Worm (Caenorhabditis elegans): ENCODE results near the gene T22F3.10.

T22F3.10 gene

DNA sequence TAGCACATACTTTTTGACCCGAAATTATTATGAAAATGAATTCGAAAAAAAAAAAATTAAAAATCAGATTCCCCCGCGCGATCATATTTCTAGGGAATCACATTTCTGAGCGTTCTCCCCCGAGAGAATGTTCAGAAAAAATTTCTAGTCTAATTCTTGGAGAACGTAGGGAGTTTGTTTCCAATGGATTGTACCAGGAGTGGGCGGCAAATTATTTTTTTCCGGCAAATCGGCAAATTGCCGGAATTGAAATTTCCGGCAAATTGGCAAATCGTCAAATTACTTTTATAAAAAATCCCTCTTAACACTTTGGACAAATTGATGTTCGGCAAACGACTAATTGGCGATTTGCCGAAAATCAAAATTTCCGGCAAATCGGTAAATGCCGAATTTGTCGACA, at the start of gene T22F3.10:
T22F3.10 (minus strand) TSS at position 101 of the 400 bp plus-strand sequence.
- TF ChIP-seq dmd-4 (tag; optimal IDR thresholded peaks at IDR 0.05; ENCODE audit: borderline replicate concordance), result no peak
- no peak for TF ChIP-seq sox-2 (GFP tag; IDR thresholded peaks at IDR 0.05)
- no peak for TF ChIP-seq ceh-19 (GFP tag; optimal IDR thresholded peaks at IDR 0.05)
- TF ChIP-seq dve-1 (tag; optimal IDR thresholded peaks at IDR 0.05), result no peak
- TF ChIP-seq nhr-232 (tag; optimal IDR thresholded peaks at IDR 0.05), result no peak
- no peak for TF ChIP-seq unc-42 (tag; optimal IDR thresholded peaks at IDR 0.05)
- no peak for TF ChIP-seq ceh-31 (tag; optimal IDR thresholded peaks at IDR 0.05)
- no peak for TF ChIP-seq unc-3 (GFP tag; conservative IDR thresholded peaks at IDR 0.05)
- TF ChIP-seq unc-3 (tag; optimal IDR thresholded peaks at IDR 0.05), result no peak
- TF ChIP-seq ceh-18 (tag; optimal IDR thresholded peaks at IDR 0.05), result no peak
- no peak for TF ChIP-seq pax-1 (tag; optimal IDR thresholded peaks at IDR 0.05)
- no peak for TF ChIP-seq ceh-30 (tag; optimal IDR thresholded peaks at IDR 0.05)
- TF ChIP-seq elt-4 (tag; optimal IDR thresholded peaks at IDR 0.05), result no peak
- no peak for TF ChIP-seq sdc-2 (tag; optimal IDR thresholded peaks at IDR 0.05)
- TF ChIP-seq nfya-1 (tag; optimal IDR thresholded peaks at IDR 0.05), result no peak
- TF ChIP-seq K09A11.1 (tag; optimal IDR thresholded peaks at IDR 0.05; ENCODE audit: insufficient read depth), result no peak
- TF ChIP-seq tbx-2 (tag; optimal IDR thresholded peaks at IDR 0.05), result no peak
- TF ChIP-seq fkh-6 (tag; optimal IDR thresholded peaks at IDR 0.05), result no peak
- no peak for TF ChIP-seq ttx-3 (tag; optimal IDR thresholded peaks at IDR 0.05)

DNA sequence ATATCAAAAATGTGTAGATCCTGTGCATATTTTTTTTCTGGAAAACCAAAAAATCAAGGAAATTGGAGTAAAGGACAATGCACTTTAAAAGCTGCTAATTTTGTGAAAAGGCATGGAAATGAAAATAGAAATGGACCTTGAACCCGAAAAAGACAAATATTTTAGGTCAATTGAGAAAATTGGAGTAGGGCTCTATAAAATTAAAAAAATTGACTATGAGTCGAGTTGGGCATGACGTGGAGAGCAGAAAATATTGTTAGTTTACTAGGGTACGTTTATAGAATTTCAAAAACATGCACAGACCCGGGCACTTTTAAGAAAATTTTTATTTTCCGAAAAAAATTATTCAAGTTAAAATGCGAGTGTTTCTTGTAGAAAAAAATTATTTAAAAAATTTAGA, 47.9 kb upstream of the T22F3.10 start, which contains the start of gene acr-23:
acr-23 (minus strand) TSS at position 101 of the 400 bp plus-strand sequence.
- TF ChIP-seq ceh-6 (GFP tag; optimal IDR thresholded peaks at IDR 0.05) (no peak), tbx-7 (tag; optimal IDR thresholded peaks at IDR 0.05) (no peak), unc-3 (GFP tag; conservative IDR thresholded peaks at IDR 0.05) (no peak), unc-3 (tag; optimal IDR thresholded peaks at IDR 0.05) (no peak), dmd-4 (tag; optimal IDR thresholded peaks at IDR 0.05; ENCODE audit: borderline replicate concordance) (no peak), hlh-13 (GFP tag; optimal IDR thresholded peaks at IDR 0.05) (no peak), ceh-30 (tag; optimal IDR thresholded peaks at IDR 0.05) (no peak), lin-11 (tag; optimal IDR thresholded peaks at IDR 0.05) (no peak), ceh-19 (GFP tag; optimal IDR thresholded peaks at IDR 0.05) (no peak), syd-9 (tag; optimal IDR thresholded peaks at IDR 0.05) (no peak), gmeb-2 (tag; optimal IDR thresholded peaks at IDR 0.05) (no peak), C08G9.2 (tag; optimal IDR thresholded peaks at IDR 0.05) (no peak), madf-2 (tag; optimal IDR thresholded peaks at IDR 0.05) (no peak), ceh-22 (tag; optimal IDR thresholded peaks at IDR 0.05) (no peak)

DNA sequence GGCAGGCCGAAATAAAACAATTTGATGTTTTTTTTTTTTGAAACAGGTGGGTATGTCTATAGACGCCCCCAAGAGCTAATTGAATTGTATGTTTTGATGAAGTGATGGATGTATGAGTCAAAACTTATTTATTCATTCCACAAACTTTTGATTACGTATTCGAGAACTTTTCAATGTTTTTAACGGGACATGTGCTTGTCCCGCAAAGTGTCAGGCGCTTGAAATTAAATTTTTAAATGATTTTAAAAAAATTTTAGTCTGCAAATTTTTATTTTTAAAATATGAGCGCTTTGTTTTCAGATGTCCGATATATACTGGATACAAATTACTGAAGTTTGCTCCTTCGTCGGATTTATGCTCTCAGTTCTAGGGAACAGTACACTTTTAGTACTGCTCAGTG, 37.9 kb upstream of the T22F3.10 start, which contains the start of gene str-114:
str-114 (plus strand) TSS at position 301 of the 400 bp plus-strand sequence.
- TF ChIP-seq K09A11.1 (tag; optimal IDR thresholded peaks at IDR 0.05; ENCODE audit: insufficient read depth) (no peak), sox-4 (tag; optimal IDR thresholded peaks at IDR 0.05) (no peak), unc-42 (tag; optimal IDR thresholded peaks at IDR 0.05) (no peak), hlh-15 (tag; optimal IDR thresholded peaks at IDR 0.05) (no peak), ztf-16 (tag; optimal IDR thresholded peaks at IDR 0.05) (no peak), sdc-2 (tag; optimal IDR thresholded peaks at IDR 0.05) (no peak), ceh-14 (tag; optimal IDR thresholded peaks at IDR 0.05) (no peak), K02D7.2 (tag; optimal IDR thresholded peaks at IDR 0.05) (no peak), rnt-1 (tag; optimal IDR thresholded peaks at IDR 0.05) (no peak), ceh-2 (tag; optimal IDR thresholded peaks at IDR 0.05) (no peak), pqm-1 (tag; optimal IDR thresholded peaks at IDR 0.05) (no peak), ceh-9 (tag; optimal IDR thresholded peaks at IDR 0.05) (no peak), pha-2 (tag; optimal IDR thresholded peaks at IDR 0.05) (no peak), dve-1 (tag; optimal IDR thresholded peaks at IDR 0.05) (no peak), ama-1 (optimal IDR thresholded peaks at IDR 0.05) (no peak), sox-2 (GFP tag; IDR thresholded peaks at IDR 0.05) (no peak), ceh-24 (tag; optimal IDR thresholded peaks at IDR 0.05) (no peak)

Measured in whole organism, late embryonic.